Worm (Caenorhabditis elegans) whole organism, L4 larva: ENCODE results near the gene lect-2.
"Not testable (repeated sequence)": the region's sequence is repeated elsewhere in the genome, so short reads cannot be mapped to it uniquely, and the experiment has no call there.

Source experiments
- F49E8.2 ChIP-seq: sonication (generic microtip); optimal IDR thresholded peaks from 2 replicates; lab custom pipeline; 2016; ENCODE audit warnings: missing compliant biosample characterization, mild to moderate bottlenecking, missing genetic modification characterization, borderline replicate concordance
- R02D3.7 ChIP-seq: fragments of 150-350 bp; sonication (generic microtip); optimal IDR thresholded peaks from 3 replicates; lab custom pipeline; 2014; ENCODE audit warnings: missing biosample characterization, missing genetic modification characterization
- Y48G9A.11 ChIP-seq: fragments of 200-800 bp; sonication (Bioruptor generic); IDR thresholded peaks from 2 replicates; pipeline ENCODE4 v1.3.6; 2022; ENCODE audit warnings: missing genetic modification reagents, missing genetic modification characterization, missing compliant biosample characterization
- Y5F2A.4 ChIP-seq: fragments of 200-800 bp; sonication (Bioruptor generic); optimal IDR thresholded peaks from 2 replicates; lab custom pipeline; 2018; ENCODE audit warnings: mild to moderate bottlenecking, missing genetic modification characterization, missing compliant biosample characterization
- ZK546.5 ChIP-seq, 2 experiments: sonication (generic microtip); optimal IDR thresholded peaks; 2 replicates each; lab custom pipeline; 2017; ENCODE audit warnings: missing biosample characterization in 2 of 2, missing genetic modification characterization in 2 of 2
- ama-1 ChIP-seq: fragments of 150-350 bp; optimal IDR thresholded peaks from 2 replicates; lab custom pipeline; 2014; ENCODE audit warnings: inconsistent platforms, mixed read lengths
- attf-4 ChIP-seq: sonication (generic microtip); optimal IDR thresholded peaks from 3 replicates; lab custom pipeline; 2017; ENCODE audit warnings: missing biosample characterization, missing genetic modification characterization
- ceh-20 ChIP-seq: fragments of 200-800 bp; sonication (Bioruptor generic); IDR thresholded peaks from 2 replicates; pipeline ENCODE4 v1.3.6; 2022; ENCODE audit warnings: missing genetic modification reagents, missing genetic modification characterization, missing compliant biosample characterization
- ceh-62 ChIP-seq: sonication (generic microtip); optimal IDR thresholded peaks from 2 replicates; lab custom pipeline; 2017; ENCODE audit warnings: missing biosample characterization, missing genetic modification characterization
- daf-12 ChIP-seq: fragments of 150-350 bp; optimal IDR thresholded peaks from 2 replicates; lab custom pipeline; 2014; ENCODE audit warnings: missing biosample characterization, missing genetic modification reagents, missing genetic modification characterization
- daf-8 ChIP-seq: fragments of 200-800 bp; sonication (Bioruptor generic); IDR thresholded peaks from 2 replicates; pipeline ENCODE4 v1.3.6; 2022; ENCODE audit warnings: missing genetic modification characterization, missing compliant biosample characterization
- dmd-8 ChIP-seq: fragments of 200-800 bp; sonication (Bioruptor generic); IDR thresholded peaks from 2 replicates; pipeline ENCODE4 v1.3.6; 2022; ENCODE audit warnings: missing genetic modification characterization, missing compliant biosample characterization
- dve-1 ChIP-seq: sonication (generic microtip); optimal IDR thresholded peaks from 2 replicates; lab custom pipeline; 2017; ENCODE audit warnings: antibody characterized with exemption, mild to moderate bottlenecking, missing genetic modification characterization, missing compliant biosample characterization; ENCODE audit not compliant: insufficient read depth
- fos-1 ChIP-seq: fragments of 150-350 bp; optimal IDR thresholded peaks from 2 replicates; lab custom pipeline; 2014; ENCODE audit warnings: missing biosample characterization, missing genetic modification characterization
- gei-8 ChIP-seq: fragments of 200-800 bp; sonication (Bioruptor generic); optimal IDR thresholded peaks from 2 replicates; lab custom pipeline; 2018; ENCODE audit warnings: mild to moderate bottlenecking, missing genetic modification characterization, missing compliant biosample characterization
- hif-1 ChIP-seq, 2 experiments: sonication (generic microtip); optimal IDR thresholded peaks; 2 replicates each; lab custom pipeline; 2016 to 2017; ENCODE audit warnings: missing compliant biosample characterization in 2 of 2, missing genetic modification characterization in 2 of 2, missing genetic modification reagents in 2 of 2, missing genotype in 2 of 2, mild to moderate bottlenecking in 1 of 2
- hlh-11 ChIP-seq: fragments of 200-800 bp; sonication (Bioruptor generic); optimal IDR thresholded peaks from 2 replicates; lab custom pipeline; 2018; ENCODE audit warnings: mild to moderate bottlenecking, missing genetic modification characterization, missing compliant biosample characterization
- lim-7 ChIP-seq: fragments of 200-800 bp; sonication (Bioruptor generic); IDR thresholded peaks from 2 replicates; pipeline ENCODE4 v1.3.6; 2022; ENCODE audit warnings: missing genetic modification characterization, missing compliant biosample characterization
- lin-13 ChIP-seq: fragments of 150-350 bp; optimal IDR thresholded peaks from 2 replicates; lab custom pipeline; 2014; ENCODE audit warnings: missing biosample characterization, missing genetic modification reagents, missing genetic modification characterization
- lin-15B ChIP-seq: fragments of 150-350 bp; sonication (generic microtip); optimal IDR thresholded peaks from 3 replicates; lab custom pipeline; 2014; ENCODE audit warnings: missing biosample characterization, missing genetic modification characterization
- lsy-2 ChIP-seq, 2 experiments: fragments of 150-350 bp in 1 of 2; sonication (generic microtip) in 1 of 2; optimal IDR thresholded peaks; 2 replicates each; lab custom pipeline; 2014 to 2017; ENCODE audit warnings: missing biosample characterization in 2 of 2, missing genetic modification characterization in 2 of 2
- madf-5 ChIP-seq, 2 experiments: fragments of 200-800 bp; sonication (Bioruptor generic); IDR thresholded peaks; 2 replicates each; pipeline ENCODE4 v1.3.6; 2022; ENCODE audit warnings: missing compliant biosample characterization in 2 of 2, missing genetic modification characterization in 2 of 2
- madf-9 ChIP-seq: fragments of 200-800 bp; sonication (Bioruptor generic); conservative IDR thresholded peaks from 2 replicates; pipeline ENCODE4 v1.3.6; 2022; ENCODE audit warnings: missing genetic modification reagents, missing genetic modification characterization, missing compliant biosample characterization
- mdl-1 ChIP-seq, 2 experiments: fragments of 150-350 bp in 1 of 2; sonication (generic microtip) in 1 of 2; optimal IDR thresholded peaks; 2 replicates each; lab custom pipeline; 2014 to 2017; ENCODE audit warnings: missing biosample characterization in 2 of 2, missing genetic modification characterization in 2 of 2
- mes-2 ChIP-seq: sonication (generic microtip); optimal IDR thresholded peaks from 2 replicates; lab custom pipeline; 2016; ENCODE audit warnings: missing genotype, mild to moderate bottlenecking, missing genetic modification characterization, missing compliant biosample characterization; ENCODE audit not compliant: poor library complexity, severe bottlenecking
- nhr-10 ChIP-seq: fragments of 150-350 bp; optimal IDR thresholded peaks from 2 replicates; lab custom pipeline; 2014; ENCODE audit warnings: missing biosample characterization, missing genetic modification characterization
- nhr-102 ChIP-seq: sonication (generic microtip); optimal IDR thresholded peaks from 2 replicates; lab custom pipeline; 2016; ENCODE audit warnings: mild to moderate bottlenecking, missing genetic modification characterization, moderate library complexity, missing compliant biosample characterization
- nhr-11 ChIP-seq: fragments of 150-350 bp; optimal IDR thresholded peaks from 2 replicates; lab custom pipeline; 2014; ENCODE audit warnings: missing biosample characterization, missing genetic modification characterization
- nhr-111 ChIP-seq: fragments of 200-800 bp; sonication (Bioruptor generic); optimal IDR thresholded peaks from 2 replicates; lab custom pipeline; 2018; ENCODE audit warnings: mild to moderate bottlenecking, missing genetic modification characterization, missing compliant biosample characterization
- nhr-25 ChIP-seq: sonication (generic microtip); optimal IDR thresholded peaks from 2 replicates; lab custom pipeline; 2017; ENCODE audit warnings: missing genetic modification characterization, mild to moderate bottlenecking, missing compliant biosample characterization, antibody characterized with exemption, moderate library complexity, borderline replicate concordance; ENCODE audit not compliant: insufficient read depth
- nhr-28 ChIP-seq: fragments of 150-350 bp; optimal IDR thresholded peaks from 2 replicates; lab custom pipeline; 2014; ENCODE audit warnings: missing biosample characterization, missing genetic modification characterization
- nhr-41 ChIP-seq: fragments of 200-800 bp; sonication (Bioruptor generic); IDR thresholded peaks from 2 replicates; pipeline ENCODE4 v1.3.6; 2022; ENCODE audit warnings: missing genetic modification reagents, missing genetic modification characterization, missing compliant biosample characterization
- pqm-1 ChIP-seq: sonication (generic microtip); optimal IDR thresholded peaks from 2 replicates; lab custom pipeline; 2017; ENCODE audit warnings: missing biosample characterization, missing genetic modification characterization
- snpc-1.2 ChIP-seq: fragments of 200-800 bp; sonication (Bioruptor generic); IDR thresholded peaks from 2 replicates; pipeline ENCODE4 v1.3.6; 2022; ENCODE audit warnings: missing genetic modification reagents, missing genetic modification characterization, missing compliant biosample characterization
- unc-39 ChIP-seq: sonication (generic microtip); optimal IDR thresholded peaks from 2 replicates; lab custom pipeline; 2017; ENCODE audit warnings: missing biosample characterization, missing genetic modification characterization
- unc-62 ChIP-seq, 3 experiments: fragments of 150-350 bp in 1 of 3; sonication (generic microtip); optimal IDR thresholded peaks in 2 of 3; peaks in 1 of 3; 1 replicate in 1 of 3; 2 replicates in 2 of 3; lab custom pipeline; 2014 to 2017; ENCODE audit warnings: missing biosample characterization in 3 of 3, missing genetic modification characterization in 3 of 3, missing genetic modification reagents in 3 of 3, missing genotype in 1 of 3
- zfp-3 ChIP-seq: fragments of 200-800 bp; sonication (Bioruptor generic); conservative IDR thresholded peaks from 2 replicates; pipeline ENCODE4 v1.3.6; 2022; ENCODE audit warnings: missing genetic modification reagents, missing genetic modification characterization, missing compliant biosample characterization
- zip-2 ChIP-seq: fragments of 150-350 bp; optimal IDR thresholded peaks from 2 replicates; lab custom pipeline; 2014; ENCODE audit warnings: missing biosample characterization, missing genetic modification characterization

lect-2 gene

DNA sequence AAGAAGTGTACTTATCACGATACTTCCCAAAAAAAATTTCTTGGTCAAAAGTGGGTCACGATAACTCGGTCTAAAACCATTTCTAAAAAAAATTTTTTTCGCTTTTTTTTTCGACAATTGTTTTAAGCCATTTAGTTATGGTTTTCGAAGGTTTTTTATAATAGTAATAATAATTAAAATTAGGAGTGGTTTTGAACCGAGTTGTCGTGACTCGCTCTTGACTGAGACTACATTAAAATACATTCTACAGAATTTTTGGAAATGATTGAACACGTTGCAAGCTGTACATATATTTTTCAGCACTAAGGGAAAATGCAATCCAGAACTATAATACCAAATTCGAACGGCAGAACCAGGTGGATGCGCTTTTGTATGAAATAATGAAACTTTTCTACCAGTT lies 36.4 kb upstream of the lect-2 start, which contains the start of gene F10C1.8:
TSS of gene F10C1.8 (plus strand) at position 301 of the 400 bp plus-strand sequence.
- TF ChIP-seq fos-1 (tag; lab: Kevin White, UChicago) = no peak
- no peak for TF ChIP-seq Y48G9A.11 (GFP tag; lab: Robert Waterston, UW)
- TF ChIP-seq lim-7 (GFP tag; lab: Robert Waterston, UW) = no peak
- TF ChIP-seq hlh-11 (tag; lab: Kevin White, UChicago) = no peak
- no peak for TF ChIP-seq daf-8 (GFP tag; lab: Robert Waterston, UW)
- TF ChIP-seq daf-12 (tag; lab: Kevin White, UChicago) = no peak
- no peak for TF ChIP-seq dmd-8
- no peak for TF ChIP-seq nhr-11 (tag; lab: Kevin White, UChicago)
- TF ChIP-seq snpc-1.2 (GFP tag; lab: Robert Waterston, UW) = no peak
- no peak for TF ChIP-seq mes-2 (tag; lab: Kevin White, UChicago)
- no peak for TF ChIP-seq pqm-1 (tag; lab: Kevin White, UChicago)
- no peak for TF ChIP-seq lsy-2 (tag; optimal IDR thresholded peaks at IDR 0.05; lab: Kevin White, UChicago)
- TF ChIP-seq F49E8.2 (tag; lab: Kevin White, UChicago) = no peak
- TF ChIP-seq R02D3.7 (tag; lab: Kevin White, UChicago) = no peak
- no peak for TF ChIP-seq mdl-1 (tag; optimal IDR thresholded peaks at IDR 0.05; lab: Kevin White, UChicago)
- TF ChIP-seq, all 104 proteins: peak for 0

DNA sequence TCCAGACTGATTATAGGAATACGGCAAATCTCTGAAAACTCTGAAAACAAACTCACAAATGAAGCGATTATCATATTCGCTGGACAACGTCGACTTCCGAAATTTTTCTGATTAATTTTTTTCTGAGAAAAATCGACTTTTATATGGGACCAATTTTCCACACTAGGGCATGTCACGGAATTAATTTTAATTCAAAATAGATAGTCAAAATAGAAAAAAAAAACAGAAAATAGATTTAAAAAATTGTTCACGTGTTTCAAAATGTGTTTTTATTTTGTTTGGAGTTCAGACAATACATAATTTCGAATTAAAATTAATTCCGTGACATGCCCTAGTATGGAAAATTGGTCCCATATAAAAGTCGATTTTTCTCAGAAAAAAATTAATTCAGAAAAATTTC lies 32.9 kb upstream of the lect-2 start, which contains the start of the genes F10C1.3 and F10C1.23:
TSS of gene F10C1.3 (minus strand) at position 101 of the 400 bp plus-strand sequence.
TSS of gene F10C1.23 (plus strand) at position 385 of the 400 bp plus-strand sequence.
- TF ChIP-seq dve-1 (tag; lab: Kevin White, UChicago); nhr-111; hif-1 (tag; optimal IDR thresholded peaks at IDR 0.05; lab: Kevin White, UChicago): not testable (repeated sequence)

DNA sequence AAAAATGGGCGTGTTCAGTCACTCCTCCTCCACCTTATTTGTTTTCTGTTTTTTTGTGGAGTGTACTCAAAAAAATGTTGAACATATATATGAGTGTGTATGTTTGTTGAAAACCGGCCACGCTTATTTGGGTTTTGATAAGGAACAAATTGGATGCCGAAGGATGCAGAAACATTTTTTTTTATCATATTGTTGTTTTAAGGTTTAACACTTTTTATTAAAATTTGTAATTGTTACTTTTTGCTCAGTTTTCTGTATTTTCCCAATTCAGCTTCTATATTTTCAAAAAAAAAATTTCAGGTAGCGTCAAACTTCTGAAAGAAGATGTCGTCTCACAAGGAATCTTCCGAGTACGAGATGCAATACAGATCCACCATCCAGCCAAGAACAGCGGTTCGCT lies 25.2 kb upstream of the lect-2 start, which contains the start of gene ifb-1:
TSS of gene ifb-1 (plus strand) at position 301 of the 400 bp plus-strand sequence.
- TF ChIP-seq zfp-3 (GFP tag; lab: Robert Waterston, UW) = no peak
- no peak for TF ChIP-seq ceh-20 (GFP tag; lab: Robert Waterston, UW)
- TF ChIP-seq zip-2 (tag; lab: Kevin White, UChicago) = no peak
- no peak for TF ChIP-seq attf-4 (tag; lab: Kevin White, UChicago)
- TF ChIP-seq, all 104 proteins: peak for 0

DNA sequence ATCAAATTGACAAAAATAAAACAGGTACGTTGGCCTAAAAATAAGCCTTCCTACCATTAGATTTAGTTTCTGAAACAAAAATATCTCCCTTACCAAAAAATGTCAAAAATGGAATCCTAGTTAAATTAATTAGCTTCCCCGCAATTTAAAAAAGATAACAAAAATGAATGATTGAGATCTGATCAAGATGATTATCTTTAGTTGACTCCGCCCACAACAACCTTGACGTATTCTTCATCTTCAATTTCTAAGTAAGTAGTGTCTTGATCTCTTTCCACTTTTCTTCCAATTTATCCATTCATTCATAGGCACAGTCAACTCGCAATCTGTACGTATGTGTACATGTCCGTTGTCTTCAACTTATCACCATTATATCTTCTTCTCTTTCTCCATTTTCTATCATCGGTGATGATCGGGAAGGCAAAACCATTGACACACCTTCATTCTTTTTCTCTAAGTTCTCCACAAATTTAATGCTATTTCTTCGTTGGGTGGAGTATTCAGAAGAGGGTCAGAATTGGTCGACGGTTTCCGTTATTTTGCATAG lies 22.2 kb upstream of the lect-2 start:
- no peak for TF ChIP-seq ceh-62 (tag; lab: Kevin White, UChicago)
- peak; percentile 6 for TF ChIP-seq nhr-28 (tag; lab: Kevin White, UChicago)
- TF ChIP-seq madf-9 (GFP tag; lab: Robert Waterston, UW) = no peak
- no peak for TF ChIP-seq pqm-1 (tag; lab: Kevin White, UChicago)
- no peak for TF ChIP-seq ama-1
- no peak for TF ChIP-seq hlh-11 (tag; lab: Kevin White, UChicago)
- TF ChIP-seq ceh-20 (GFP tag; lab: Robert Waterston, UW) = no peak
- peak in 1 of 2 experiments; percentile 44 for TF ChIP-seq unc-62 (GFP tag; optimal IDR thresholded peaks at IDR 0.05 in 1 of 2; lab: Kevin White, UChicago)
- no peak for TF ChIP-seq unc-62 (tag; optimal IDR thresholded peaks at IDR 0.05; lab: Kevin White, UChicago)
- TF ChIP-seq dmd-8 = no peak
- no peak for TF ChIP-seq mdl-1 (tag; optimal IDR thresholded peaks at IDR 0.05; lab: Kevin White, UChicago)
- no peak for TF ChIP-seq lin-15B (tag; lab: Kevin White, UChicago)
- TF ChIP-seq daf-12 (tag; lab: Kevin White, UChicago) = no peak

DNA sequence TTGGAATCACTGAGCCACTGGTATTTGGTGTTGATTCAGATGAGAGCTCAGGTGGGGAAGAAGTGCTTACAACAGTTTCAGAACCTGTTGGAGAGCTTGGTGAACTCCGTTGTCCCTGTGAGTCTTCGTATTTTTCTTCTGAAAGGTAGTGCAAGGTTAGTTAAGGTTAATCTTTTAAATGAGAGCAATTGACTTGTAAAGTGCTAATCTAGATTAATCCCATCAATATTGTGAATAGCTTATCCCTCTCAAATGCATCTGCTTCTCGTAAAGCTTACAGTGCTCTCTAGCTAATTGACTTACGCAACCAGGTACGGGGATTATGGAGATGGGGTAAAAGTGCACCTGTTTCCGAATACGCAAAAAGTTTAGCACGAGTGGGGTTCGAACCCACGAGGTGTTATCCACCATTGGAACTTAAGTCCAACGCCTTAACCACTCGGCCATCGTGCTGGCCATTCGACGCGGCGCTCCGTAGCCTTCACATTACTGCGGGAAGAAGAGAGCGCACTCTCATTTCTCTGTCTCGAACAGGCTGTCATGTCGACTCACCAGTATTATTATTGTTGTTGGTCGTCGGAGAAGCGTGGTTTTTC lies 17.9 kb upstream of the lect-2 start:
- no peak for TF ChIP-seq nhr-25 (tag; lab: Kevin White, UChicago)
- TF ChIP-seq F49E8.2 (tag; lab: Kevin White, UChicago) = no peak
- TF ChIP-seq ZK546.5 (tag; optimal IDR thresholded peaks at IDR 0.05; lab: Kevin White, UChicago) = no peak
- peak; percentile 77 for TF ChIP-seq mes-2 (tag; lab: Kevin White, UChicago)
- TF ChIP-seq nhr-41 (GFP tag; lab: Robert Waterston, UW) = peak; percentile 54; the same call in 1 of the 2 replicates
- TF ChIP-seq snpc-1.2 (GFP tag; lab: Robert Waterston, UW) = peak; percentile 65; the same call in 1 of the 2 replicates
- no peak for TF ChIP-seq nhr-10 (tag; lab: Kevin White, UChicago)
- TF ChIP-seq lin-13 = peak; percentile 48
- no peak for TF ChIP-seq ama-1
- TF ChIP-seq R02D3.7 (tag; lab: Kevin White, UChicago) = no peak
- peak; percentile 11 for TF ChIP-seq hlh-11 (tag; lab: Kevin White, UChicago)
- no peak for TF ChIP-seq ceh-62 (tag; lab: Kevin White, UChicago)
- TF ChIP-seq gei-8 (GFP tag; lab: Kevin White, UChicago) = no peak
- TF ChIP-seq Y5F2A.4 (GFP tag; lab: Kevin White, UChicago) = no peak
- no peak for TF ChIP-seq unc-39 (tag; lab: Kevin White, UChicago)
- TF ChIP-seq nhr-102 (tag; lab: Kevin White, UChicago) = peak; percentile 14
- 0 out of 4 replicates have a peak, but pooled peaks of 1 of the 2 experiments have one; percentile 15 for TF ChIP-seq madf-5 (GFP tag; IDR thresholded peaks at IDR 0.05; lab: Robert Waterston, UW)
